Worm (Caenorhabditis elegans) whole organism, midembryonic: ENCODE data around the gene srg-60.

Experiments
- klf-2 ChIP-seq: fragments of 200-800 bp; sonication (Bioruptor generic); conservative IDR thresholded peaks from 2 replicates; pipeline ENCODE4 v1.3.6; 2022; ENCODE audit warnings: missing genetic modification reagents, missing genetic modification characterization, missing compliant biosample characterization
- ref-1 ChIP-seq: fragments of 200-800 bp; sonication (Bioruptor generic); conservative IDR thresholded peaks from 2 replicates; pipeline ENCODE4 v1.3.6; 2022; ENCODE audit warnings: missing genetic modification reagents, missing genetic modification characterization, missing compliant biosample characterization
- ztf-23 ChIP-seq: fragments of 200-800 bp; sonication (Bioruptor generic); IDR thresholded peaks from 2 replicates; pipeline ENCODE4 v1.3.6; 2022; ENCODE audit warnings: missing genetic modification reagents, missing genetic modification characterization, missing compliant biosample characterization
- ztf-29 ChIP-seq: fragments of 200-800 bp; sonication (Bioruptor generic); IDR thresholded peaks from 2 replicates; pipeline ENCODE4 v1.3.6; 2022; ENCODE audit warnings: missing genetic modification reagents, missing genetic modification characterization, missing compliant biosample characterization

DNA sequence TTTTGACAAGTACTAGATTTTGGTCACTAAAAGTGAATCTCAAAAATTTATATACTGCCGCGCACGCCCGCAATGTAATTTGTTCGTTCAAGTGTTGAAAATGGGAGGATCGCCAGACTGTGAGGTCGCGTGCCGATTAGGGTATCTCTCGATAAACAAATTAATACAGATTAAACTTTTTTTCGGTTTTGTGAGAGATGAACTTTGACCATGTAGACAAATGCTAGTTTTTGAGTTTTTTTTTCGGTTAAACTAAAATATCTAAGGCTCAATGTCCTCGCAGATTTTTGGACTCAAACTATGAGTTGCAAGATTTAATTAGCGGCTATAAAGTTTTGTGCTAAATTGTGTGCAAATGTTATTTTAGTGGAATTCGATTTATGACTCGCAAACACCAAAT, 47.3 kb upstream of the srg-60 start, which contains the start of gene dhs-15:
- TF ChIP-seq ref-1 (GFP tag; lab: Robert Waterston, UW) (no peak), ztf-29 (GFP tag; lab: Robert Waterston, UW) (no peak), klf-2 (no peak), ztf-23 (GFP tag; lab: Robert Waterston, UW) (no peak)
